Fruit fly (Drosophila melanogaster): ENCODE results near the gene CG4325.

CG4325 gene

DNA sequence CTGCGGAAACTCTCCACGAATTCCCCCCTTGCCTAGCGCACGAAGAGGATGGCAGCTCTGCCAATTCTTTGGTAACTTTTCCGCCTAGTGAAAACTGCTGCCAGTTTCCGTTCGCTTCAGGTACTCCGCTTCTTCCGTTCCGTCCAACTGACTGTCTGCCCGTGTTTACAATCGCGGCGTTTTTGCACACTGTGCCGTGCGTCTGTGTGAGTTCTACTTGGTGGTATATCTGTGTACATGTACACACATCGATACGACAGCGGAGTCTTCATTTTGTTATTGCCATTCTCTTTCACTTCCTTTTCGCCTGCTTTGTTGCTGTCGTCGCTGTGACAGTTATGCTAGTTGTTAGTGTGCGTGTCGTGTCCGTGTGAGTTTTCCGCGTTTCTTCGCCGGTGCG is 30.8 kb downstream of the CG4325 start (continued):
- TF ChIP-seq CG6272 (GFP tag; IDR thresholded peaks at IDR 0.05) (no peak), Gug (GFP tag; IDR thresholded peaks at IDR 0.05) (no peak), dimm (GFP tag; IDR thresholded peaks at IDR 0.05) (no peak), gcm2 (GFP tag; optimal IDR thresholded peaks at IDR 0.05) (no peak), Optix (GFP tag; IDR thresholded peaks at IDR 0.05) (no peak), CG10959 (GFP tag; IDR thresholded peaks at IDR 0.05) (no peak), Blimp-1 (GFP tag; optimal IDR thresholded peaks at IDR 0.05) (no peak), cwo (GFP tag; optimal IDR thresholded peaks at IDR 0.05) (no peak), CG9797 (GFP tag; optimal IDR thresholded peaks at IDR 0.05) (no peak), CG11085 (GFP tag; IDR thresholded peaks at IDR 0.05) (no peak), crol (GFP tag; IDR thresholded peaks at IDR 0.05) (peak; percentile 40; the same call in 1 of the 2 replicates), ERR (GFP tag; optimal IDR thresholded peaks at IDR 0.05) (peak; percentile 17), CG10565 (GFP tag; optimal IDR thresholded peaks at IDR 0.05) (no peak), Bgb (GFP tag; IDR thresholded peaks at IDR 0.05; ENCODE audit: partially characterized antibody) (no peak), CG15011 (GFP tag; optimal IDR thresholded peaks at IDR 0.05) (no peak), fd102C (GFP tag; optimal IDR thresholded peaks at IDR 0.05) (no peak), NK7.1 (GFP tag; optimal IDR thresholded peaks at IDR 0.05) (peak; percentile 11), Dll (GFP tag; IDR thresholded peaks at IDR 0.05; ENCODE audit: partially characterized antibody) (no peak), CG3407 (GFP tag; optimal IDR thresholded peaks at IDR 0.05) (no peak), Mes4 (GFP tag; optimal IDR thresholded peaks at IDR 0.05) (no peak), Neu2 (GFP tag; optimal IDR thresholded peaks at IDR 0.05; ENCODE audit: borderline replicate concordance) (no peak), CG13287 (GFP tag; IDR thresholded peaks at IDR 0.05; ENCODE audit: partially characterized antibody) (no peak), CG7839 (tag; optimal IDR thresholded peaks at IDR 0.05) (no peak), Dfd (GFP tag; optimal IDR thresholded peaks at IDR 0.05) (no peak), dm (GFP tag; optimal IDR thresholded peaks at IDR 0.05) (peak; percentile 18), CG31441 (GFP tag; IDR thresholded peaks at IDR 0.05) (no peak), Hsf (GFP tag; optimal IDR thresholded peaks at IDR 0.05) (no peak), pfk (GFP tag; optimal IDR thresholded peaks at IDR 0.05) (peak; percentile 69), Myb (GFP tag; optimal IDR thresholded peaks at IDR 0.05) (no peak), YL-1 (GFP tag; optimal IDR thresholded peaks at IDR 0.05) (peak; percentile 25), CG11247 (GFP tag; IDR thresholded peaks at IDR 0.05) (no peak), Abd-B (GFP tag; optimal IDR thresholded peaks at IDR 0.05) (no peak), lilli (GFP tag; optimal IDR thresholded peaks at IDR 0.05) (no peak), CG33557 (GFP tag; optimal IDR thresholded peaks at IDR 0.05) (no peak), CG31224 (GFP tag; IDR thresholded peaks at IDR 0.05) (no peak), bcd (GFP tag; optimal IDR thresholded peaks at IDR 0.05) (peak; percentile 8), CG7963 (GFP tag; IDR thresholded peaks at IDR 0.05; ENCODE audit: partially characterized antibody) (no peak), mirr (GFP tag; optimal IDR thresholded peaks at IDR 0.05) (peak; percentile 59), CG12769 (tag; optimal IDR thresholded peaks at IDR 0.05) (peak; percentile 39), cato (GFP tag; optimal IDR thresholded peaks at IDR 0.05; ENCODE audit: borderline replicate concordance) (no peak), Stat92E (GFP tag; optimal IDR thresholded peaks at IDR 0.05) (no peak), CG5953 (GFP tag; IDR thresholded peaks at IDR 0.05) (no peak), CG11723 (GFP tag; optimal IDR thresholded peaks at IDR 0.05) (no peak), Sry-β (GFP tag; optimal IDR thresholded peaks at IDR 0.05) (no peak), CG6683 (GFP tag; optimal IDR thresholded peaks at IDR 0.05) (no peak), wdn (GFP tag; IDR thresholded peaks at IDR 0.05) (no peak), CG2889 (GFP tag; IDR thresholded peaks at IDR 0.05) (no peak), CG13894 (tag; optimal IDR thresholded peaks at IDR 0.05) (no peak), pb (GFP tag; optimal IDR thresholded peaks at IDR 0.05) (no peak), CG13123 (GFP tag; optimal IDR thresholded peaks at IDR 0.05) (no peak), dmrt11E (tag; optimal IDR thresholded peaks at IDR 0.05) (no peak)
